Fruit fly (Drosophila melanogaster) whole organism, embryonic: Measurements from ENCODE around the gene CG3448.

Experiments
- ATbp ChIP-seq: fragments of 200-800 bp; sonication (Bioruptor generic); optimal IDR thresholded peaks from 2 replicates; lab custom pipeline; 2017; ENCODE audit warnings: missing biosample characterization, mild to moderate bottlenecking, missing genetic modification characterization, missing genetic modification reagents
- Aef1 ChIP-seq: fragments of 200-800 bp; sonication (Bioruptor generic); IDR thresholded peaks from 3 replicates; pipeline ENCODE4 v1.3.6; 2022; ENCODE audit warnings: missing biosample characterization, missing genetic modification characterization
- Atf-2 ChIP-seq: fragments of 200-800 bp; sonication (Bioruptor generic); optimal IDR thresholded peaks from 2 replicates; lab custom pipeline; 2016; ENCODE audit warnings: missing biosample characterization, missing genetic modification characterization
- Awh ChIP-seq: fragments of 200-800 bp; sonication (Bioruptor generic); IDR thresholded peaks from 2 replicates; pipeline ENCODE4, ENCODE4 v1.3.6; 2022; ENCODE audit warnings: missing biosample characterization, missing genetic modification characterization
- CG11085 ChIP-seq: fragments of 200-800 bp; sonication (Bioruptor generic); IDR thresholded peaks from 2 replicates; pipeline ENCODE4 v1.3.6; 2022; ENCODE audit warnings: missing biosample characterization, missing genetic modification characterization
- CG12071 ChIP-seq: fragments of 200-800 bp; sonication (Bioruptor generic); optimal IDR thresholded peaks from 3 replicates; lab custom pipeline; 2018; ENCODE audit warnings: missing biosample characterization, mild to moderate bottlenecking, missing genetic modification characterization
- CG13296 ChIP-seq: fragments of 200-800 bp; sonication (Bioruptor generic); optimal IDR thresholded peaks from 3 replicates; lab custom pipeline; 2018; ENCODE audit warnings: missing biosample characterization, mild to moderate bottlenecking, missing genetic modification characterization
- CG13424 ChIP-seq: fragments of 200-800 bp; sonication (Bioruptor generic); optimal IDR thresholded peaks from 2 replicates; lab custom pipeline; 2019; ENCODE audit warnings: missing biosample characterization, mild to moderate bottlenecking, missing genetic modification characterization, moderate library complexity
- CG17612 ChIP-seq: fragments of 200-800 bp; sonication (Bioruptor generic); IDR thresholded peaks from 2 replicates; pipeline ENCODE4 v1.3.6; 2022; ENCODE audit warnings: missing biosample characterization, missing genetic modification characterization
- CG17912 ChIP-seq: fragments of 200-800 bp; sonication (Bioruptor generic); optimal IDR thresholded peaks from 2 replicates; lab custom pipeline; 2018; ENCODE audit warnings: missing biosample characterization, mild to moderate bottlenecking, missing genetic modification characterization
- CG18599 ChIP-seq: fragments of 200-800 bp; sonication (Bioruptor generic); optimal IDR thresholded peaks from 3 replicates; lab custom pipeline; 2017; ENCODE audit warnings: missing biosample characterization, missing genetic modification characterization, mild to moderate bottlenecking, moderate library complexity, missing genetic modification reagents
- CG3065 ChIP-seq: fragments of 200-800 bp; sonication (Bioruptor generic); optimal IDR thresholded peaks from 2 replicates; lab custom pipeline; 2016; ENCODE audit warnings: missing biosample characterization, missing genetic modification characterization
- CG4360 ChIP-seq: fragments of 200-800 bp; sonication (Bioruptor generic); IDR thresholded peaks from 2 replicates; pipeline ENCODE4 v1.3.6; 2022; ENCODE audit warnings: missing biosample characterization, missing genetic modification characterization
- CG5180 ChIP-seq: fragments of 200-800 bp; sonication (Bioruptor generic); optimal IDR thresholded peaks from 3 replicates; lab custom pipeline; 2017; ENCODE audit warnings: missing biosample characterization, missing genetic modification characterization, mild to moderate bottlenecking, moderate library complexity, missing genetic modification reagents
- CG6654 ChIP-seq: fragments of 200-800 bp; sonication (Bioruptor generic); optimal IDR thresholded peaks from 2 replicates; lab custom pipeline; 2017; ENCODE audit warnings: missing biosample characterization, mild to moderate bottlenecking, missing genetic modification characterization
- CG7963 ChIP-seq: fragments of 200-800 bp; sonication (Bioruptor generic); IDR thresholded peaks from 3 replicates; pipeline ENCODE4 v1.3.6; 2022; ENCODE audit warnings: missing biosample characterization, missing genetic modification characterization; ENCODE audit not compliant: partially characterized antibody
- CG8388 ChIP-seq: fragments of 200-800 bp; sonication (Bioruptor generic); optimal IDR thresholded peaks from 2 replicates; lab custom pipeline; 2019; ENCODE audit warnings: missing biosample characterization, mild to moderate bottlenecking, missing genetic modification characterization, moderate library complexity
- CoRest ChIP-seq: fragments of 200-800 bp; sonication (Bioruptor generic); optimal IDR thresholded peaks from 3 replicates; lab custom pipeline; 2018; ENCODE audit warnings: missing biosample characterization, mild to moderate bottlenecking, missing genetic modification characterization, moderate library complexity
- CrebB ChIP-seq: fragments of 200-800 bp; sonication (Bioruptor generic); optimal IDR thresholded peaks from 3 replicates; lab custom pipeline; 2018; ENCODE audit warnings: missing biosample characterization, mild to moderate bottlenecking, missing genetic modification characterization
- Dad ChIP-seq: fragments of 200-800 bp; sonication (Bioruptor generic); optimal IDR thresholded peaks from 3 replicates; lab custom pipeline; 2016; ENCODE audit warnings: missing biosample characterization, missing genetic modification characterization
- Dfd ChIP-seq, 2 experiments: fragments of >200 bp; optimal IDR thresholded peaks; 2 replicates each; lab custom pipeline; 2017; ENCODE audit warnings: missing biosample characterization in 2 of 2, missing genetic modification characterization in 2 of 2
- Doc3 ChIP-seq: fragments of 200-800 bp; sonication (Bioruptor generic); IDR thresholded peaks from 3 replicates; pipeline ENCODE4 v1.3.6; 2022; ENCODE audit warnings: missing biosample characterization, missing genetic modification characterization; ENCODE audit not compliant: partially characterized antibody
- E2f2 ChIP-seq: fragments of 200-800 bp; sonication (Bioruptor generic); IDR thresholded peaks from 2 replicates; pipeline ENCODE4 v1.3.6; 2022; ENCODE audit warnings: missing biosample characterization, missing genetic modification characterization
- Fer1 ChIP-seq: fragments of 200-800 bp; sonication (Bioruptor generic); optimal IDR thresholded peaks from 2 replicates; lab custom pipeline; 2017; ENCODE audit warnings: missing biosample characterization, mild to moderate bottlenecking, missing genetic modification characterization
- H2.0 ChIP-seq: fragments of 200-800 bp; sonication (Bioruptor generic); IDR thresholded peaks from 2 replicates; pipeline ENCODE4 v1.3.6; 2022; ENCODE audit warnings: missing biosample characterization, missing genetic modification characterization
- HLH3B ChIP-seq: fragments of 200-800 bp; sonication (Bioruptor generic); IDR thresholded peaks from 2 replicates; pipeline ENCODE4 v1.3.6; 2022; ENCODE audit warnings: missing biosample characterization, missing genetic modification characterization
- Hr3 ChIP-seq: fragments of 200-800 bp; sonication (Bioruptor generic); optimal IDR thresholded peaks from 3 replicates; lab custom pipeline; 2016; ENCODE audit warnings: missing biosample characterization, missing genetic modification characterization
- Hr51 ChIP-seq, 2 experiments: fragments of 200-800 bp; sonication (Bioruptor generic); optimal IDR thresholded peaks; 2 replicates in 1 of 2; 3 replicates in 1 of 2; lab custom pipeline; 2016 to 2018; ENCODE audit warnings: missing biosample characterization in 2 of 2, missing genetic modification characterization in 2 of 2, mild to moderate bottlenecking in 1 of 2, moderate library complexity in 1 of 2
- Nf-YA ChIP-seq: fragments of 200-800 bp; sonication (Bioruptor generic); IDR thresholded peaks from 2 replicates; pipeline ENCODE4 v1.3.6; 2022; ENCODE audit warnings: missing biosample characterization, missing genetic modification characterization
- Tbp ChIP-seq: fragments of >200 bp; optimal IDR thresholded peaks from 2 replicates; lab custom pipeline; 2018; ENCODE audit warnings: missing biosample characterization, missing genetic modification characterization
- ap ChIP-seq: fragments of 200-800 bp; sonication (Bioruptor generic); IDR thresholded peaks from 2 replicates; pipeline ENCODE4 v1.3.6; 2022; ENCODE audit warnings: missing biosample characterization, missing genetic modification characterization
- ase ChIP-seq: fragments of 200-800 bp; sonication (Bioruptor generic); IDR thresholded peaks from 3 replicates; pipeline ENCODE4 v1.3.6; 2022; ENCODE audit warnings: missing biosample characterization, missing genetic modification characterization
- bcd ChIP-seq: fragments of 200-800 bp; sonication (Bioruptor generic); optimal IDR thresholded peaks from 2 replicates; lab custom pipeline; 2017; ENCODE audit warnings: missing biosample characterization, mild to moderate bottlenecking, missing genetic modification characterization
- fd96Cb ChIP-seq: fragments of 200-800 bp; sonication (Bioruptor generic); optimal IDR thresholded peaks from 2 replicates; lab custom pipeline; 2018; ENCODE audit warnings: missing biosample characterization, mild to moderate bottlenecking, missing genetic modification characterization, moderate library complexity
- gro ChIP-seq: fragments of 200-800 bp; sonication (Bioruptor generic); optimal IDR thresholded peaks from 2 replicates; lab custom pipeline; 2016; ENCODE audit warnings: missing biosample characterization, missing genetic modification characterization
- gsb-n ChIP-seq: fragments of 200-800 bp; sonication (Bioruptor generic); optimal IDR thresholded peaks from 3 replicates; lab custom pipeline; 2018; ENCODE audit warnings: missing biosample characterization, mild to moderate bottlenecking, missing genetic modification characterization
- h ChIP-seq: fragments of >200 bp; optimal IDR thresholded peaks from 2 replicates; lab custom pipeline; 2017
- hbn ChIP-seq: fragments of 200-800 bp; sonication (Bioruptor generic); IDR thresholded peaks from 2 replicates; pipeline ENCODE4 v1.3.6; 2022; ENCODE audit warnings: missing biosample characterization, missing genetic modification characterization; ENCODE audit not compliant: partially characterized antibody
- klu ChIP-seq: fragments of 200-800 bp; sonication (Bioruptor generic); IDR thresholded peaks from 2 replicates; pipeline ENCODE4 v1.3.6; 2022; ENCODE audit warnings: missing biosample characterization, missing genetic modification characterization
- lmd ChIP-seq: fragments of 200-800 bp; sonication (Bioruptor generic); IDR thresholded peaks from 2 replicates; pipeline ENCODE4 v1.3.6; 2022; ENCODE audit warnings: missing biosample characterization, missing genetic modification characterization
- mirr ChIP-seq: fragments of 200-800 bp; sonication (Bioruptor generic); optimal IDR thresholded peaks from 3 replicates; lab custom pipeline; 2018; ENCODE audit warnings: missing biosample characterization, mild to moderate bottlenecking, missing genetic modification characterization
- p53 ChIP-seq: fragments of 200-800 bp; sonication (Bioruptor generic); optimal IDR thresholded peaks from 2 replicates; lab custom pipeline; 2016; ENCODE audit warnings: missing biosample characterization, missing genetic modification characterization
- pita ChIP-seq: fragments of 200-800 bp; sonication (Bioruptor generic); optimal IDR thresholded peaks from 2 replicates; lab custom pipeline; 2017; ENCODE audit warnings: missing biosample characterization, mild to moderate bottlenecking, missing genetic modification characterization
- seq ChIP-seq: fragments of 200-800 bp; sonication (Bioruptor generic); IDR thresholded peaks from 2 replicates; pipeline ENCODE4 v1.3.6; 2022; ENCODE audit warnings: missing biosample characterization, missing genetic modification characterization
- tio ChIP-seq: fragments of 200-800 bp; sonication (Bioruptor generic); optimal IDR thresholded peaks from 2 replicates; lab custom pipeline; 2017; ENCODE audit warnings: missing biosample characterization, missing genetic modification characterization, inconsistent platforms
- ttk ChIP-seq: fragments of 200-800 bp; sonication (Bioruptor generic); IDR thresholded peaks from 2 replicates; pipeline ENCODE4 v2.1.2; 2022; ENCODE audit warnings: missing biosample characterization, missing genetic modification characterization
- tup ChIP-seq: fragments of 200-800 bp; sonication (Bioruptor generic); optimal IDR thresholded peaks from 2 replicates; lab custom pipeline; 2016; ENCODE audit warnings: missing biosample characterization, mild to moderate bottlenecking, missing genetic modification characterization, moderate library complexity
- twi ChIP-seq: fragments of 200-800 bp; optimal IDR thresholded peaks from 2 replicates; lab custom pipeline; 2019; ENCODE audit warnings: missing biosample characterization, mild to moderate bottlenecking, missing genetic modification characterization, moderate library complexity
- vvl ChIP-seq: fragments of 200-800 bp; sonication (Bioruptor generic); IDR thresholded peaks from 2 replicates; pipeline ENCODE4 v1.3.6; 2022; ENCODE audit warnings: missing biosample characterization, missing genetic modification characterization
- zfh2 ChIP-seq: fragments of 200-800 bp; sonication (Bioruptor generic); optimal IDR thresholded peaks from 2 replicates; lab custom pipeline; 2016; ENCODE audit warnings: missing biosample characterization, missing genetic modification characterization

Gene CG3448

dm6 chr3L:9420054-9420818, 31.1 kb downstream of the CG3448 start (continued):
- peak in 1 of 2 experiments; percentile 75 for TF ChIP-seq Hr51 (GFP tag; optimal IDR thresholded peaks at IDR 0.05; lab: Kevin White, UChicago)
- peak; percentile 41; the same call in 1 of the 2 replicates for TF ChIP-seq lmd
- TF ChIP-seq CG13296 (GFP tag; lab: Kevin White, UChicago), result peak; percentile 26
- TF ChIP-seq twi, result no peak
- TF ChIP-seq Hr3 (GFP tag; lab: Kevin White, UChicago), result peak; percentile 11
- TF ChIP-seq Doc3, result no peak
- peak; percentile 35 for TF ChIP-seq bcd (GFP tag; lab: Kevin White, UChicago)
- no peak for TF ChIP-seq h
- TF ChIP-seq tio (GFP tag; lab: Kevin White, UChicago), result no peak
- no peak for TF ChIP-seq CG5180 (GFP tag; lab: Kevin White, UChicago)
- no peak for TF ChIP-seq CG3065 (GFP tag; lab: Kevin White, UChicago)
- TF ChIP-seq Atf-2, result no peak
- no peak for TF ChIP-seq gro (GFP tag; lab: Kevin White, UChicago)
- peak; percentile 65 for TF ChIP-seq vvl (GFP tag; lab: Robert Waterston, UW)
- TF ChIP-seq Tbp (GFP tag; lab: Kevin White, UChicago), result no peak
- TF ChIP-seq CrebB (tag; lab: Kevin White, UChicago), result peak; percentile 25
- TF ChIP-seq gsb-n, result peak; percentile 35
- no peak for TF ChIP-seq zfh2 (GFP tag; lab: Kevin White, UChicago)
- no peak for TF ChIP-seq ase (GFP tag; lab: Robert Waterston, UW)
- TF ChIP-seq CG8388 (GFP tag; lab: Kevin White, UChicago), result peak; percentile 56
- TF ChIP-seq CG18599 (GFP tag; lab: Kevin White, UChicago), result peak; percentile 38
- 0 out of 2 replicates have a peak, but pooled peaks have one; percentile 24 for TF ChIP-seq H2.0 (GFP tag; lab: Robert Waterston, UW)
- no peak for TF ChIP-seq hbn (GFP tag; lab: Robert Waterston, UW)
- no peak for TF ChIP-seq CG17912
- no peak for TF ChIP-seq tup (GFP tag; lab: Kevin White, UChicago)
- no peak for TF ChIP-seq klu
- TF ChIP-seq mirr (GFP tag; lab: Kevin White, UChicago), result no peak
- no peak for TF ChIP-seq Dad (GFP tag; lab: Kevin White, UChicago)
- no peak for TF ChIP-seq CG6654 (GFP tag; lab: Kevin White, UChicago)
- peak; percentile 54 for TF ChIP-seq CG13424 (tag; lab: Kevin White, UChicago)
- TF ChIP-seq fd96Cb (tag; lab: Kevin White, UChicago), result peak; percentile 39
- peak; percentile 54 for TF ChIP-seq ttk (GFP tag; lab: Robert Waterston, UW)
- TF ChIP-seq p53 (GFP tag; lab: Kevin White, UChicago), result no peak
- no peak for TF ChIP-seq CG12071
- TF ChIP-seq Fer1, result peak; percentile 21
- TF ChIP-seq ATbp (GFP tag; lab: Kevin White, UChicago), result peak; percentile 64
- peak; percentile 17; the same call in 1 of the 2 replicates for TF ChIP-seq CG11085
- no peak for TF ChIP-seq pita (GFP tag; lab: Kevin White, UChicago)
- peak; percentile 38 for TF ChIP-seq CoRest (tag; lab: Kevin White, UChicago)
- TF ChIP-seq CG4360 (GFP tag; lab: Robert Waterston, UW), result 0 out of 2 replicates have a peak, but pooled peaks have one; percentile 13
- TF ChIP-seq seq (GFP tag; lab: Robert Waterston, UW), result peak; percentile 58; the same call in 1 of the 2 replicates
- peak; percentile 68 for TF ChIP-seq Awh (GFP tag; lab: Robert Waterston, UW)
- TF ChIP-seq Aef1 (GFP tag; lab: Robert Waterston, UW), result no peak
- TF ChIP-seq CG17612 (GFP tag; lab: Robert Waterston, UW), result no peak
- peak; percentile 62 for TF ChIP-seq ap (GFP tag; lab: Robert Waterston, UW)
- no peak for TF ChIP-seq Dfd (GFP tag; optimal IDR thresholded peaks at IDR 0.05; lab: Kevin White, UChicago)
- TF ChIP-seq E2f2 (GFP tag; lab: Robert Waterston, UW), result peak; percentile 39; the same call in 1 of the 2 replicates
- TF ChIP-seq Nf-YA (GFP tag; lab: Robert Waterston, UW), result peak; percentile 43; the same call in 1 of the 2 replicates
- TF ChIP-seq HLH3B, result peak; percentile 65; the same call in 1 of the 2 replicates
- TF ChIP-seq CG7963 (GFP tag; lab: Robert Waterston, UW), result no peak
